Fruit fly (Drosophila melanogaster): Measurements from ENCODE around the gene r.

DNA sequence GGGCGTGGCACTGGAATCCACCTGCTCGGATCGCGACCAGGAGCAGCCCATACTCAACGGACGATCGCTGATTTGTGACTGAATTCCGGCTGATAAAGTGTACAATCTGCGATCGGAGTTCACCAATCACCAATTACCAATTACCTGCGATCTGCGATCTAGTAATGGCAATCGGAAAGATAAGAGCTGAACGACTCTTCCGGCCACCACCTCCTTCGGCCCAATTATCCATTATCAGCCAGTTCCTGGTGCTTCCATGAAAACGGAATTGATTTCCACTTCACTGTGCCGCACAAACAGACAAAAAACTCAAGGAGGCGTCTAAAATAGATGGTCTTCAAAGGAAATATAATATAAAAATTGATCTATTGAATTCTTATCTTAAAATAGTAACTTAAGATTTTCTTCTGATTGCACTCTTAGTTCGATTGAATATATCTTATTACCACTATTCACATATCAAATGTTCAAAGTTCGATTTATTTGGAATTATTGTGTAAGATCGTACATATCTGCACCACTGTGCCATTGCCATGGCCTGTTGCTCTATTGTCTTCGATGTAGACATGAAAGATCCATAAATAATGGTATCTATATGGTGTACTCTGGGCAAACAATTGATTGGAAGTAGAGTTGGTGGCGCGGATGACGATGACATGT is 9.4 kb downstream of the r start, which contains the start of gene CG15865:
- TF ChIP-seq CG15696 (tag; optimal IDR thresholded peaks at IDR 0.05) (no peak), ac (GFP tag; optimal IDR thresholded peaks at IDR 0.05) (no peak), CG8944 (GFP tag; optimal IDR thresholded peaks at IDR 0.05) (no peak), sna (GFP tag; IDR thresholded peaks at IDR 0.05; ENCODE audit: partially characterized antibody) (no peak), Dp (GFP tag; optimal IDR thresholded peaks at IDR 0.05) (no peak), CG13123 (GFP tag; optimal IDR thresholded peaks at IDR 0.05) (no peak), unc-4 (GFP tag; IDR thresholded peaks at IDR 0.05; ENCODE audit: partially characterized antibody) (no peak), CG10209 (GFP tag; optimal IDR thresholded peaks at IDR 0.05) (no peak), org-1 (GFP tag; optimal IDR thresholded peaks at IDR 0.05) (no peak), yki (optimal IDR thresholded peaks at IDR 0.05) (no peak), Hmr (GFP tag; optimal IDR thresholded peaks at IDR 0.05) (no peak)
